Fruit fly (Drosophila melanogaster): ENCODE measurements around the gene CG42762.

Gene CG42762

dm6 chr2L:8159498-8159897 lies 15.7 kb upstream of the CG42762 start, which contains the start of the genes PAPLA1 and Rbsn-5 (continued):
- TF ChIP-seq shn (GFP tag; optimal IDR thresholded peaks at IDR 0.05) (peak; percentile 96), Sox102F (GFP tag; optimal IDR thresholded peaks at IDR 0.05) (peak; percentile 95), prd (optimal IDR thresholded peaks at IDR 0.05) (no peak), prd (GFP tag; IDR thresholded peaks at IDR 0.05) (peak; percentile 95), CG4404 (GFP tag; IDR thresholded peaks at IDR 0.05) (peak; percentile 90), CG17568 (GFP tag; optimal IDR thresholded peaks at IDR 0.05) (peak; percentile 85), CG6254 (GFP tag; optimal IDR thresholded peaks at IDR 0.05) (peak; percentile 64), Rfx (GFP tag; IDR thresholded peaks at IDR 0.05) (peak; percentile 96), CG31388 (GFP tag; optimal IDR thresholded peaks at IDR 0.05) (peak; percentile 89), ewg (GFP tag; optimal IDR thresholded peaks at IDR 0.05) (peak; percentile 91), B-H2 (GFP tag; optimal IDR thresholded peaks at IDR 0.05) (peak; percentile 97), crol (GFP tag; IDR thresholded peaks at IDR 0.05) (peak; percentile 33; the same call in 1 of the 2 replicates), E2f1 (GFP tag; IDR thresholded peaks at IDR 0.05) (peak; percentile 90), mirr (GFP tag; optimal IDR thresholded peaks at IDR 0.05) (peak; percentile 91), grn (GFP tag; optimal IDR thresholded peaks at IDR 0.05) (peak; percentile 83), jumu (GFP tag; optimal IDR thresholded peaks at IDR 0.05) (peak; percentile 96), ranshi (GFP tag; IDR thresholded peaks at IDR 0.05) (peak; percentile 93), Hr3 (GFP tag; optimal IDR thresholded peaks at IDR 0.05) (peak; percentile 95), CG18262 (tag; optimal IDR thresholded peaks at IDR 0.05) (peak; percentile 90), CG3847 (GFP tag; IDR thresholded peaks at IDR 0.05) (peak; percentile 90), gem (tag; optimal IDR thresholded peaks at IDR 0.05) (peak; percentile 96), CG7963 (GFP tag; IDR thresholded peaks at IDR 0.05; ENCODE audit: partially characterized antibody) (no peak), ash1 (GFP tag; optimal IDR thresholded peaks at IDR 0.05) (peak; percentile 54), Lhr (GFP tag; optimal IDR thresholded peaks at IDR 0.05) (peak; percentile 75), CG15514 (GFP tag; optimal IDR thresholded peaks at IDR 0.05) (peak; percentile 90), CkIIα-i1 (GFP tag; IDR thresholded peaks at IDR 0.05) (no peak), disco-r (GFP tag; optimal IDR thresholded peaks at IDR 0.05) (peak; percentile 86), unpg (GFP tag; optimal IDR thresholded peaks at IDR 0.05) (peak; percentile 93), az2 (GFP tag; optimal IDR thresholded peaks at IDR 0.05) (peak; percentile 94), CG30403 (GFP tag; optimal IDR thresholded peaks at IDR 0.05) (peak; percentile 97), CG11247 (GFP tag; IDR thresholded peaks at IDR 0.05) (peak; percentile 89), dan (GFP tag; IDR thresholded peaks at IDR 0.05) (peak; percentile 43; the same call in 1 of the 2 replicates), CG12391 (tag; optimal IDR thresholded peaks at IDR 0.05) (peak; percentile 95), Hr78 (GFP tag; optimal IDR thresholded peaks at IDR 0.05) (no peak), sr (GFP tag; IDR thresholded peaks at IDR 0.05) (peak; percentile 26; the same call in 1 of the 3 replicates), Antp (GFP tag; optimal IDR thresholded peaks at IDR 0.05) (peak; percentile 95), ara (GFP tag; IDR thresholded peaks at IDR 0.05) (peak; percentile 90), Gsc (GFP tag; IDR thresholded peaks at IDR 0.05) (peak; percentile 60), Abd-B (GFP tag; optimal IDR thresholded peaks at IDR 0.05) (peak; percentile 96), CG31224 (GFP tag; IDR thresholded peaks at IDR 0.05) (peak; percentile 89), CG8359 (GFP tag; optimal IDR thresholded peaks at IDR 0.05; ENCODE audit: borderline replicate concordance) (peak; percentile 62), grau (tag; optimal IDR thresholded peaks at IDR 0.05) (peak; percentile 91), nmo (GFP tag; optimal IDR thresholded peaks at IDR 0.05) (peak; percentile 96), CG9727 (GFP tag; optimal IDR thresholded peaks at IDR 0.05) (peak; percentile 89), CG2129 (GFP tag; IDR thresholded peaks at IDR 0.05; ENCODE audit: partially characterized antibody) (no peak), CG13123 (GFP tag; optimal IDR thresholded peaks at IDR 0.05) (peak; percentile 91), Taf1 (GFP tag; IDR thresholded peaks at IDR 0.05) (peak; percentile 78), CG16863 (GFP tag; optimal IDR thresholded peaks at IDR 0.05) (peak; percentile 93), zen2 (GFP tag; IDR thresholded peaks at IDR 0.05; ENCODE audit: partially characterized antibody) (no peak), br (optimal IDR thresholded peaks at IDR 0.05) (no peak), CG11695 (GFP tag; IDR thresholded peaks at IDR 0.05) (peak; percentile 87)
